Worm (Caenorhabditis elegans) whole organism, early embryonic: Measurements from ENCODE around the gene T13H5.1.

Experiments
- B0310.2 ChIP-seq: sonication (generic microtip); optimal IDR thresholded peaks from 2 replicates; lab custom pipeline; 2016; ENCODE audit warnings: mild to moderate bottlenecking, missing genetic modification characterization, missing compliant biosample characterization
- F13C5.2 ChIP-seq: sonication (generic microtip); optimal IDR thresholded peaks from 2 replicates; lab custom pipeline; 2017; ENCODE audit warnings: mild to moderate bottlenecking, missing genetic modification characterization, inconsistent platforms, missing compliant biosample characterization
- aly-1 ChIP-seq: sonication (generic microtip); optimal IDR thresholded peaks from 2 replicates; lab custom pipeline; 2016; ENCODE audit warnings: missing genetic modification characterization, missing compliant biosample characterization
- ama-1 ChIP-seq: fragments of 150-350 bp; optimal IDR thresholded peaks from 2 replicates; lab custom pipeline; 2014
- ceh-13 ChIP-seq: fragments of 200-800 bp; sonication (Bioruptor generic); optimal IDR thresholded peaks from 2 replicates; lab custom pipeline; 2018; ENCODE audit warnings: mild to moderate bottlenecking, missing genetic modification characterization, missing compliant biosample characterization
- ceh-36 ChIP-seq: sonication (generic microtip); optimal IDR thresholded peaks from 2 replicates; lab custom pipeline; 2016; ENCODE audit warnings: missing genetic modification characterization, inconsistent platforms, missing compliant biosample characterization
- ets-7 ChIP-seq: sonication (generic microtip); optimal IDR thresholded peaks from 2 replicates; lab custom pipeline; 2016; ENCODE audit warnings: missing genotype, missing genetic modification characterization, missing compliant biosample characterization
- flt-1 ChIP-seq: fragments of 200-800 bp; sonication (Bioruptor generic); IDR thresholded peaks from 2 replicates; pipeline ENCODE4 v1.3.6; 2022; ENCODE audit warnings: missing genetic modification characterization, missing compliant biosample characterization
- hmbx-1 ChIP-seq: sonication (generic microtip); optimal IDR thresholded peaks from 2 replicates; lab custom pipeline; 2016; ENCODE audit warnings: mild to moderate bottlenecking, missing genetic modification characterization, missing compliant biosample characterization
- hmg-4 ChIP-seq: fragments of 200-800 bp; sonication (Bioruptor generic); optimal IDR thresholded peaks from 2 replicates; lab custom pipeline; 2018; ENCODE audit warnings: mild to moderate bottlenecking, missing genetic modification characterization, missing compliant biosample characterization
- hnd-1 ChIP-seq: sonication (generic microtip); optimal IDR thresholded peaks from 2 replicates; lab custom pipeline; 2016; ENCODE audit warnings: missing genetic modification characterization, missing compliant biosample characterization
- pes-1 ChIP-seq: fragments of 200-800 bp; sonication (Bioruptor generic); IDR thresholded peaks from 2 replicates; pipeline ENCODE4 v1.3.6; 2022; ENCODE audit warnings: missing genetic modification reagents, missing genetic modification characterization, missing compliant biosample characterization
- scrt-1 ChIP-seq: fragments of 200-800 bp; sonication (Bioruptor generic); IDR thresholded peaks from 2 replicates; pipeline ENCODE4 v1.3.6; 2022; ENCODE audit warnings: missing genetic modification characterization, missing compliant biosample characterization
- sea-1 ChIP-seq: fragments of 200-800 bp; sonication (Bioruptor generic); conservative IDR thresholded peaks from 2 replicates; pipeline ENCODE4 v1.3.6; 2022; ENCODE audit warnings: missing genetic modification characterization, missing compliant biosample characterization
- tbx-11 ChIP-seq: fragments of 200-800 bp; sonication (Bioruptor generic); IDR thresholded peaks from 2 replicates; pipeline ENCODE4 v1.3.6; 2022; ENCODE audit warnings: missing genetic modification characterization, missing compliant biosample characterization
- tbx-37 ChIP-seq: fragments of 200-800 bp; sonication (Bioruptor generic); conservative IDR thresholded peaks from 2 replicates; pipeline ENCODE4 v1.3.6; 2022; ENCODE audit warnings: missing genetic modification reagents, missing genetic modification characterization, missing compliant biosample characterization
- tra-4 ChIP-seq: sonication (generic microtip); optimal IDR thresholded peaks from 2 replicates; lab custom pipeline; 2017; ENCODE audit warnings: missing genetic modification characterization, missing compliant biosample characterization

Gene T13H5.1

DNA sequence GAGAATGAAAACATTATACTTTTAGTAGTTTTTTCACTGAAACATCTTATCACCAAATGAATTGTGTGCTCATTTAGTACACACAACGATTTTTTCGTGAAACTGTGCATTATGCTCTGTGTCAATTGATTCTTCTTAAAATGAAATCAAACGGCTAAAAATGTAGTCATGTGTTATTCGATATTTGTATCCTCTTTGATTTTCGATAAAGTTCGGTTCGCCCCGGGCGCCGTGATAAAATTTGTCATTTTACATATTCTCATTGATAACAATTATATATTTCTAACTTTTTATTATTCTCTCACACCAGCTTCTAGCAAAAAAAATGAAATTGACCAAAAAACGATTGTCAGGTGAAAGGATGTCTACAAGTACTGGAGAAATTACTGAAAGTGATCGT, 5.9 kb upstream of the T13H5.1 start, which contains the start of gene ctg-2:
Gene ctg-2 (plus strand): TSS at position 326 of the 400 bp plus-strand sequence.
- no peak for TF ChIP-seq tbx-11 (GFP tag; lab: Robert Waterston, UW)
- TF ChIP-seq tbx-37 (GFP tag; lab: Robert Waterston, UW): no peak
- no peak for TF ChIP-seq hmbx-1 (tag; lab: Kevin White, UChicago)
- no peak for TF ChIP-seq flt-1 (GFP tag; lab: Robert Waterston, UW)
- no peak for TF ChIP-seq F13C5.2 (tag; lab: Kevin White, UChicago)
- no peak for TF ChIP-seq hnd-1
- no peak for TF ChIP-seq scrt-1 (GFP tag; lab: Robert Waterston, UW)
- TF ChIP-seq B0310.2 (tag; lab: Kevin White, UChicago): no peak
- TF ChIP-seq hmg-4 (GFP tag; lab: Kevin White, UChicago): no peak
- TF ChIP-seq ceh-13: no peak
- no peak for TF ChIP-seq aly-1 (tag; lab: Kevin White, UChicago)
- TF ChIP-seq ceh-36 (tag; lab: Kevin White, UChicago): no peak
- TF ChIP-seq pes-1: no peak
- TF ChIP-seq sea-1 (GFP tag; lab: Robert Waterston, UW): no peak
- no peak for TF ChIP-seq ets-7 (tag; lab: Kevin White, UChicago)
- TF ChIP-seq tra-4: no peak
- TF ChIP-seq ama-1 (lab: Kevin White, UChicago): no peak

ce11 chrII:8506759-8507158, 2.1 kb downstream of the T13H5.1 start:
- TF ChIP-seq sea-1 (GFP tag; lab: Robert Waterston, UW) (no peak), hmbx-1 (tag; lab: Kevin White, UChicago) (no peak), F13C5.2 (tag; lab: Kevin White, UChicago) (no peak), ama-1 (lab: Kevin White, UChicago) (no peak), tbx-11 (GFP tag; lab: Robert Waterston, UW) (no peak), pes-1 (no peak), tbx-37 (GFP tag; lab: Robert Waterston, UW) (no peak), flt-1 (GFP tag; lab: Robert Waterston, UW) (no peak), ceh-36 (tag; lab: Kevin White, UChicago) (no peak), scrt-1 (GFP tag; lab: Robert Waterston, UW) (no peak)

DNA sequence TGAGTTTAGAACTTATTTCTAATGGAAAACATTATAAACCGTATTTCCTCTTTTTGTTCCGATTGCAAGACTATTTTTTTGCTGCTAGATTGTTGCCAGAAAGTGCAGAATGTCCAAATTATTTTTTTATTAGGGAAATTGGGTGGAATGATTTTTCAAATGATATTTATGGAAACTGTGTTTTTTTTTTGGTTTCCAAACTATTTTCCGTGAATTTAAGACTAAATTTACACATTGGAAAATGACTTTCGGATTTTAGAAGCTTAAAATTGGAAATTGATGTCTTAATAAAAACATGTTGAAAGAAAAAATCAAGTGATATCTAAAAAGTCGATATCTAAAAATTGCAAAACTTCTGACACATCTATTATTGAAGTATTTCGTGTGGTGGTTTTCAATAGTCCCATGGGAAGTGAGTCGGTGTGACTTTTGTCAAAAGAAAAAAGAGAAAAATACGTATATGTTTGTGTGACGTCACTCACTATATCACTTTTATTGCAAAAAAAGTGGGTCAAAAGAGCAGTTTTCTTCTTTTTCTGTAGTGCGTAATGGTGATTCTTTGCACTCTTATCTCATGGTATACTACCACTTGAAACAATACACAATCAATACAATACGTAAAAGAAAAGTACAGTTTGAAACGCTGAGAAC, 4.7 kb downstream of the T13H5.1 start:
- no peak for TF ChIP-seq ceh-36 (tag; lab: Kevin White, UChicago)
- no peak for TF ChIP-seq tbx-37 (GFP tag; lab: Robert Waterston, UW)
- TF ChIP-seq ets-7 (tag; lab: Kevin White, UChicago): no peak
- no peak for TF ChIP-seq hmbx-1 (tag; lab: Kevin White, UChicago)
- no peak for TF ChIP-seq hnd-1
- TF ChIP-seq tbx-11 (GFP tag; lab: Robert Waterston, UW): no peak
- TF ChIP-seq aly-1 (tag; lab: Kevin White, UChicago): no peak
- no peak for TF ChIP-seq flt-1 (GFP tag; lab: Robert Waterston, UW)
- no peak for TF ChIP-seq F13C5.2 (tag; lab: Kevin White, UChicago)
- TF ChIP-seq ceh-13: no peak
- TF ChIP-seq ama-1 (lab: Kevin White, UChicago): no peak
- TF ChIP-seq sea-1 (GFP tag; lab: Robert Waterston, UW): no peak
- TF ChIP-seq scrt-1 (GFP tag; lab: Robert Waterston, UW): no peak
- no peak for TF ChIP-seq pes-1
- TF ChIP-seq hmg-4 (GFP tag; lab: Kevin White, UChicago): no peak
- TF ChIP-seq B0310.2 (tag; lab: Kevin White, UChicago): no peak
- no peak for TF ChIP-seq tra-4

DNA sequence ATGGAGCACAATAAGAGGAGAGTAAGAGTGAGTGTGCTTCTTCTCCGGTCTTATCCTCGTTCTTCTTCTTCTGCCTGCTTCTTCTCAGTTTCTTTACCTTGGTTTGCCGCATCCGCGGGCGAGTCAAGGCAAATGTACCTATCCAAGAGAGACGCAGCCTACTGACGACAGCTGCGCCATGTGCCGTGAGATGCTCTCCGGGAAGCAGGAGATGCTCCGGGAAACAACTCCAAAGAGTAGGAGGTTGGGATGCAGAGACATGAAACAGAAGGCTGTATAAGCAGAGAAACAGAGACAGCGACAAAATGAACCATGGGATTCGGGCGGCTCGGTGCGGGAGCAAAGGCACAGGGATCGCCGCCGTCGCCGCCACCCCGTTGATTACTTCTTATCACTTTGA, 9.8 kb downstream of the T13H5.1 start:
- no peak for TF ChIP-seq B0310.2 (tag; lab: Kevin White, UChicago)
- no peak for TF ChIP-seq ceh-36 (tag; lab: Kevin White, UChicago)
- TF ChIP-seq F13C5.2 (tag; lab: Kevin White, UChicago): no peak
- TF ChIP-seq ceh-13: no peak
- no peak for TF ChIP-seq hmg-4 (GFP tag; lab: Kevin White, UChicago)
- no peak for TF ChIP-seq aly-1 (tag; lab: Kevin White, UChicago)
- no peak for TF ChIP-seq pes-1
- no peak for TF ChIP-seq scrt-1 (GFP tag; lab: Robert Waterston, UW)

DNA sequence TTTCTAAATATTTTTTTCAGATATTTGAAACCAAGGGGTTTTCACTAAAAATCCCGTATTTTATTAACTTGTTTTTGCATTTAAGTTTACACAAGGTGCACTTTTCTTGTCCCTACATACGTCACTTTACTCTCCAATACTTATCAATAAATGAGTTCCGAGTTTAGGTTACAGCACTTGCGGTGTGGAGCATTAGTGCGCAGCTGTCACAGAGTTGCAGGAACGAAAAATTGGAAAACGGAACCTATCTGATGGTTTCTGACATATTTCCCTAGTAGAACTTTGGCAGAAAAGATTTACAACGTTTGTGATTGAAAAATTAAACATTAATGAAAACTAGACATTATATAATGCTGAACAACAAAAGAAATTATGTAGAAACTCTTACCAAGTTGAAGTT, 10.7 kb downstream of the T13H5.1 start:
- TF ChIP-seq ama-1 (lab: Kevin White, UChicago) (no peak), hmbx-1 (tag; lab: Kevin White, UChicago) (no peak), tra-4 (no peak), sea-1 (GFP tag; lab: Robert Waterston, UW) (no peak), hmg-4 (GFP tag; lab: Kevin White, UChicago) (no peak), ets-7 (tag; lab: Kevin White, UChicago) (no peak), scrt-1 (GFP tag; lab: Robert Waterston, UW) (no peak), ceh-13 (no peak), tbx-37 (GFP tag; lab: Robert Waterston, UW) (no peak), F13C5.2 (tag; lab: Kevin White, UChicago) (no peak), tbx-11 (GFP tag; lab: Robert Waterston, UW) (no peak), ceh-36 (tag; lab: Kevin White, UChicago) (no peak), pes-1 (no peak)

DNA sequence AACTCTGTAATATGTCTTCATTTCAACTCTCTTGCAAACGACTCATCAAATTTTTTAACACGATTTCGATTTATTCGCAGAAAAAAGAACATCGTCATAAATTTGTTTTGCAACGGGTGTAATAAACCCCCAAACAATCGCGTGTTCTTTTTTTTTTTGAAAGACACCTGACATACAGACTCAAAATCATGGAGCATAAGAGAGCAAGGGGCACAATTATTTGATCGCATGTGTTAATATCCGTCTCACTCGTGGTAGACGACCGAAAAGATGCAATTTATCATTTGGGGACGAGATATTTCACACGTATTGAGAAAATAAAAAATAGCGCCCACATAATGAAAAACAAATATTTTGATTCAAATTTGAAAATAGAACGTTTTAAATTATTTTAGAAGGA, 12.7 kb downstream of the T13H5.1 start:
- TF ChIP-seq ama-1 (lab: Kevin White, UChicago): no peak
- no peak for TF ChIP-seq B0310.2 (tag; lab: Kevin White, UChicago)
- TF ChIP-seq ceh-36 (tag; lab: Kevin White, UChicago): no peak
- no peak for TF ChIP-seq hnd-1
- no peak for TF ChIP-seq scrt-1 (GFP tag; lab: Robert Waterston, UW)
- TF ChIP-seq hmbx-1 (tag; lab: Kevin White, UChicago): no peak
- no peak for TF ChIP-seq F13C5.2 (tag; lab: Kevin White, UChicago)
- TF ChIP-seq pes-1: no peak
- no peak for TF ChIP-seq tbx-11 (GFP tag; lab: Robert Waterston, UW)
- no peak for TF ChIP-seq hmg-4 (GFP tag; lab: Kevin White, UChicago)
- TF ChIP-seq ceh-13: no peak
- no peak for TF ChIP-seq aly-1 (tag; lab: Kevin White, UChicago)
- TF ChIP-seq flt-1 (GFP tag; lab: Robert Waterston, UW): no peak
- no peak for TF ChIP-seq tbx-37 (GFP tag; lab: Robert Waterston, UW)
- no peak for TF ChIP-seq tra-4
- TF ChIP-seq ets-7 (tag; lab: Kevin White, UChicago): no peak
- no peak for TF ChIP-seq sea-1 (GFP tag; lab: Robert Waterston, UW)
